Worm (Caenorhabditis elegans): Measurements from ENCODE around the gene srx-64.

DNA sequence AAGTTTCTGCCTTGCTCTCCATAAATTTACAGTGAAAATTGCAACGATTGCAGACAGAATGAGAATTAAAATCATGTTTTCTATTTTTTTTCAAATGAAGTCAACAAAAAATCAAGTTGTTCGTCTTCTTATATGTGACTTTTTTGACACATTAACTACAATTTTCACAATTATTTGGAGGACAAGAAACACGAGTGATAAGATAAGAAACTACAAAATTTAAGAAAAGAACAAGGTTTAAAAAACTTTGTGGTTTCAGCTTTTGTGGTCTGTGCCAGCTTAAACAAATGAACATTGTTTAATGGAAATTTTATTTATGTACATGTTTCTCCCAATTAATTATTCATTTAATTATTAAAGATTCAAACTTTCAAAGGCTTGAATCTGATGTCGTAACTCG is 41.2 kb downstream of the srx-64 start, which contains the start of gene cyp-34A9:
- TF ChIP-seq ceh-100 (GFP tag; IDR thresholded peaks at IDR 0.05) (no peak), snpc-1.1 (tag; optimal IDR thresholded peaks at IDR 0.05; ENCODE audit: insufficient read depth) (no peak), unc-130 (GFP tag; optimal IDR thresholded peaks at IDR 0.05) (no peak), ccch-3 (GFP tag; optimal IDR thresholded peaks at IDR 0.05) (no peak), snpc-4 (GFP tag; optimal IDR thresholded peaks at IDR 0.05) (no peak), snpc-4 (tag; optimal IDR thresholded peaks at IDR 0.05) (no peak)
